Fruit fly (Drosophila melanogaster) whole organism, prepupa: Measurements from ENCODE around the gene Polr3C.

Source experiments
- Blimp-1 ChIP-seq: fragments of 200-800 bp; sonication (Bioruptor generic); optimal IDR thresholded peaks from 3 replicates; lab custom pipeline; 2017; ENCODE audit warnings: missing biosample characterization, missing genetic modification characterization, mild to moderate bottlenecking, moderate library complexity, missing genetic modification reagents
- CG10631 ChIP-seq: fragments of 200-800 bp; sonication (Bioruptor generic); optimal IDR thresholded peaks from 2 replicates; lab custom pipeline; 2016; ENCODE audit warnings: missing biosample characterization, missing genetic modification characterization
- CG11294 ChIP-seq: fragments of 200-800 bp; sonication (Bioruptor generic); IDR thresholded peaks from 2 replicates; pipeline ENCODE4 v1.3.6; 2022; ENCODE audit warnings: missing biosample characterization, missing genetic modification characterization
- CG3032 ChIP-seq: fragments of 200-800 bp; optimal IDR thresholded peaks from 2 replicates; lab custom pipeline; 2019; ENCODE audit warnings: missing biosample characterization, mild to moderate bottlenecking, missing genetic modification characterization, moderate library complexity
- CG34406 ChIP-seq: fragments of 200-800 bp; sonication (Bioruptor generic); optimal IDR thresholded peaks from 3 replicates; lab custom pipeline; 2016; ENCODE audit warnings: missing biosample characterization, missing genetic modification characterization
- CG4318 ChIP-seq: fragments of 200-800 bp; sonication (Bioruptor generic); optimal IDR thresholded peaks from 3 replicates; lab custom pipeline; 2017; ENCODE audit warnings: missing biosample characterization, mild to moderate bottlenecking, missing genetic modification characterization
- CG6792 ChIP-seq: fragments of 200-800 bp; sonication (Bioruptor generic); optimal IDR thresholded peaks from 3 replicates; lab custom pipeline; 2016; ENCODE audit warnings: missing biosample characterization, missing genetic modification characterization
- CG6808 ChIP-seq: fragments of 200-800 bp; sonication (Bioruptor generic); optimal IDR thresholded peaks from 3 replicates; lab custom pipeline; 2017; ENCODE audit warnings: missing biosample characterization, missing genetic modification characterization, mild to moderate bottlenecking, moderate library complexity, missing genetic modification reagents
- CG8319 ChIP-seq: fragments of 200-800 bp; sonication (Bioruptor generic); optimal IDR thresholded peaks from 3 replicates; lab custom pipeline; 2016; ENCODE audit warnings: missing biosample characterization, missing genetic modification characterization
- CG8632 ChIP-seq: fragments of 200-800 bp; sonication (Bioruptor generic); optimal IDR thresholded peaks from 3 replicates; lab custom pipeline; 2016; ENCODE audit warnings: missing biosample characterization, missing genetic modification characterization
- CG9139 ChIP-seq: fragments of 200-800 bp; sonication (Bioruptor generic); optimal IDR thresholded peaks from 3 replicates; lab custom pipeline; 2017; ENCODE audit warnings: missing biosample characterization, mild to moderate bottlenecking, missing genetic modification characterization
- Eip75B ChIP-seq: fragments of 200-800 bp; sonication (Bioruptor generic); optimal IDR thresholded peaks from 3 replicates; lab custom pipeline; 2016; ENCODE audit warnings: missing biosample characterization, missing genetic modification characterization
- Eip78C ChIP-seq: fragments of 200-800 bp; sonication (Bioruptor generic); peaks from one replicate; lab custom pipeline; 2016; ENCODE audit warnings: missing biosample characterization, missing genetic modification characterization
- Ets96B ChIP-seq: fragments of 200-800 bp; optimal IDR thresholded peaks from 2 replicates; lab custom pipeline; 2019; ENCODE audit warnings: missing biosample characterization, mild to moderate bottlenecking, missing genetic modification characterization, moderate library complexity
- Gug ChIP-seq: fragments of 200-800 bp; sonication (Bioruptor generic); IDR thresholded peaks from 2 replicates; pipeline ENCODE4 v1.3.6; 2022; ENCODE audit warnings: missing biosample characterization, missing genetic modification characterization
- Hr38 ChIP-seq: sonication (Bioruptor generic); optimal IDR thresholded peaks from 2 replicates; lab custom pipeline; 2016; ENCODE audit warnings: missing biosample characterization, missing genetic modification characterization
- Lpt ChIP-seq: fragments of 200-800 bp; sonication (Bioruptor generic); optimal IDR thresholded peaks from 3 replicates; lab custom pipeline; 2016; ENCODE audit warnings: missing biosample characterization, missing genetic modification characterization
- Met ChIP-seq: fragments of 200-800 bp; sonication (Bioruptor generic); optimal IDR thresholded peaks from 3 replicates; lab custom pipeline; 2016; ENCODE audit warnings: missing biosample characterization, missing genetic modification characterization
- Sox14 ChIP-seq: fragments of 200-800 bp; sonication (Bioruptor generic); optimal IDR thresholded peaks from 3 replicates; lab custom pipeline; 2016; ENCODE audit warnings: missing biosample characterization, missing genetic modification characterization
- cyc ChIP-seq: fragments of 200-800 bp; sonication (Bioruptor generic); optimal IDR thresholded peaks from 3 replicates; lab custom pipeline; 2016; ENCODE audit warnings: missing biosample characterization, missing genetic modification characterization
- dsx ChIP-seq: fragments of 200-800 bp; optimal IDR thresholded peaks from 3 replicates; lab custom pipeline; 2019; ENCODE audit warnings: missing biosample characterization, mild to moderate bottlenecking, missing genetic modification characterization, moderate library complexity; ENCODE audit not compliant: poor library complexity, severe bottlenecking
- eg ChIP-seq: fragments of 200-800 bp; sonication (Bioruptor generic); IDR thresholded peaks from 3 replicates; pipeline ENCODE4 v1.3.6; 2022; ENCODE audit warnings: missing biosample characterization, missing genetic modification characterization
- esn ChIP-seq: fragments of 200-800 bp; sonication (Bioruptor generic); optimal IDR thresholded peaks from 2 replicates; lab custom pipeline; 2016; ENCODE audit warnings: missing biosample characterization, mild to moderate bottlenecking, missing genetic modification characterization, moderate library complexity
- fd85E ChIP-seq: fragments of 200-800 bp; sonication (Bioruptor generic); optimal IDR thresholded peaks from 3 replicates; lab custom pipeline; 2016; ENCODE audit warnings: missing biosample characterization, missing genetic modification characterization
- lz ChIP-seq: fragments of 200-800 bp; sonication (Bioruptor generic); optimal IDR thresholded peaks from 3 replicates; lab custom pipeline; 2016; ENCODE audit warnings: missing biosample characterization, missing genetic modification characterization
- pdm3 ChIP-seq: fragments of 200-800 bp; sonication (Bioruptor generic); optimal IDR thresholded peaks from 3 replicates; lab custom pipeline; 2016; ENCODE audit warnings: missing biosample characterization, missing genetic modification characterization
- salr ChIP-seq, 2 experiments: fragments of 200-800 bp; sonication (Bioruptor generic); optimal IDR thresholded peaks; 3 replicates each; lab custom pipeline; 2016 to 2018; ENCODE audit warnings: missing biosample characterization in 2 of 2, missing genetic modification characterization in 2 of 2, mild to moderate bottlenecking in 1 of 2
- ss ChIP-seq, 2 experiments: fragments of 200-800 bp; sonication (Bioruptor generic); optimal IDR thresholded peaks; 2 replicates in 1 of 2; 3 replicates in 1 of 2; lab custom pipeline; 2017 to 2018; ENCODE audit warnings: mild to moderate bottlenecking in 2 of 2, missing biosample characterization in 2 of 2, missing genetic modification characterization in 2 of 2, moderate library complexity in 1 of 2
- topi ChIP-seq: fragments of 200-800 bp; sonication (Bioruptor generic); optimal IDR thresholded peaks from 3 replicates; lab custom pipeline; 2016; ENCODE audit warnings: missing biosample characterization, missing genetic modification characterization
- vri ChIP-seq: fragments of 200-800 bp; sonication (Bioruptor generic); optimal IDR thresholded peaks from 3 replicates; lab custom pipeline; 2016; ENCODE audit warnings: missing biosample characterization, mild to moderate bottlenecking, missing genetic modification characterization

Polr3C gene

DNA sequence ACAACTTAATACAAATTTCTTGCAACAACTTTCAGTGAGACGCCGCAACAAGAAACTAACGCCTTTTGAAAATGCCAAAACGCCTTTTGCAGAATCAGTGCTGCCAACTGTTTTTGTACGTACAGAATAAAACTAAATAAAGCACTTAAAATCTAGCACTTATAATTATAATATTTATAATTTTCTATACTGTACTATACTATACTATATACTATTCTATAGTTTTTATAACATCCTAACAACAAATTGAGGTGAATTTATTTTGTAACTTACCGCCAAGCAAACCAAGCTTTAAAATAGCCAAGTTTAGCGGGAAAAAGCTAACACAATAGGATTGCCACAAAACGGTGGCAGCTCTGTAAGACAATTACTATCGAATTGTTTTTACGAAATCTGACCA, 26.4 kb upstream of the Polr3C start, which contains the start of the genes Aos1 and Srlp:
Gene Aos1 (minus strand): TSS at position 59 of the 400 bp plus-strand sequence.
Gene Srlp (plus strand): TSS at position 335 of the 400 bp plus-strand sequence.
- TF ChIP-seq eg (GFP tag; lab: Robert Waterston, UW), result no peak
- TF ChIP-seq salr (GFP tag; optimal IDR thresholded peaks at IDR 0.05; lab: Kevin White, UChicago), result no peak
- TF ChIP-seq CG8319 (GFP tag; lab: Kevin White, UChicago), result peak; percentile 10
- TF ChIP-seq esn (GFP tag; lab: Kevin White, UChicago), result peak; percentile 43
- TF ChIP-seq Hr38 (GFP tag; lab: Kevin White, UChicago), result no peak
- peak; percentile 35 for TF ChIP-seq Ets96B (tag; lab: Kevin White, UChicago)
- peak; percentile 47 for TF ChIP-seq Eip78C
- TF ChIP-seq Lpt (GFP tag; lab: Kevin White, UChicago), result peak; percentile 14
- TF ChIP-seq Sox14, result peak; percentile 52
- peak; percentile 14 for TF ChIP-seq topi
- TF ChIP-seq CG4318 (GFP tag; lab: Kevin White, UChicago), result no peak
- TF ChIP-seq CG34406 (GFP tag; lab: Kevin White, UChicago), result no peak
- no peak for TF ChIP-seq Met (GFP tag; lab: Kevin White, UChicago)
- peak; percentile 45 for TF ChIP-seq dsx (GFP tag; lab: Kevin White, UChicago)
- TF ChIP-seq lz (GFP tag; lab: Kevin White, UChicago), result peak; percentile 2
- no peak for TF ChIP-seq CG9139 (GFP tag; lab: Kevin White, UChicago)
- peak; percentile 70 for TF ChIP-seq CG3032

DNA sequence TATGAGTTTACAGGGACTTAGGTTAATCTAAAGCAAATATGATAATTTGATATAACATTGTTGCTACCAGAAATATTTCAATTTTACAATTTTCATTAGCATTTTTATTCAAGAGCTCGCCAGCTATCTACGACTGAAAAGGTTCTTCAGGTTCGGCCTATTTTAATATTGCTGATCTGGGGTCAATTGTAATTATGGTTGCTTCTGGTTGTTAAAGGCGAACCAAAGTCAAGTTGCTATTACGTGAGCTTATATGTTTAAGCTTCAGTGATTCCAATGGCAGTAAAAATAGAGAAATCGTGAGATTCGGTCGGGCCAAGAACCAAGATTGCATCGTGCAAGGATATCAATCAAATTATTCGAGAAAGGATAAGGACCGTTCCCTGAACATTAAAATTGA, 24.3 kb upstream of the Polr3C start, which contains the start of gene Desat2:
Gene Desat2 (plus strand): TSS at position 301 of the 400 bp plus-strand sequence.
- TF ChIP-seq CG4318 (GFP tag; lab: Kevin White, UChicago), result no peak
- TF ChIP-seq CG8319 (GFP tag; lab: Kevin White, UChicago), result no peak
- TF ChIP-seq cyc (GFP tag; lab: Kevin White, UChicago), result no peak
- TF ChIP-seq Met (GFP tag; lab: Kevin White, UChicago), result no peak
- TF ChIP-seq, all 60 proteins: peak for 0

DNA sequence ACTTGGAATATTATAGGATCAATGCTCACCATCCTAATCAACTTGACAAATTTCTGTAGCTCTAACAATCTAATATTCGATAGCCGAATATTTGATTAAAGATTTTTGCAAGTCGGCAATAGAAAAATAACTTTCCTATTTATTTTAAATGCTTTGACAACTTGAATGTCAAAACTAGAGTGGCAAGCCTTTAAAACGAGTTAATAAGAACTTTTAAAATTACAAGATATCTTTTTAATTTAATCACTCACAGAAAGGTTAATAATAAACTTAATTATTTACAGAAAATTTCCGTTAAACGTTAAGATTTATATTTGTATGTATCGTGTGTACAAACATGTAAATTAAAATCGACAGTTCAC, 21.2 kb upstream of the Polr3C start, which contains the start of the genes CG17207 and CG46427:
Gene CG17207 (minus strand): TSS at position 101 of the 362 bp plus-strand sequence.
Gene CG46427 (minus strand): TSS at position 101 of the 362 bp plus-strand sequence.
- TF ChIP-seq vri (no peak), CG8319 (GFP tag; lab: Kevin White, UChicago) (no peak), CG10631 (GFP tag; lab: Kevin White, UChicago) (no peak), Ets96B (tag; lab: Kevin White, UChicago) (no peak), cyc (GFP tag; lab: Kevin White, UChicago) (no peak), CG9139 (GFP tag; lab: Kevin White, UChicago) (no peak), Lpt (GFP tag; lab: Kevin White, UChicago) (no peak), CG6808 (GFP tag; lab: Kevin White, UChicago) (no peak), ss (GFP tag; optimal IDR thresholded peaks at IDR 0.05; lab: Kevin White, UChicago) (no peak), CG8632 (no peak), CG11294 (GFP tag; lab: Robert Waterston, UW) (no peak), lz (GFP tag; lab: Kevin White, UChicago) (no peak), Gug (GFP tag; lab: Robert Waterston, UW) (no peak), CG6792 (no peak), pdm3 (no peak), Hr38 (GFP tag; lab: Kevin White, UChicago) (no peak), Blimp-1 (GFP tag; lab: Kevin White, UChicago) (no peak), Met (GFP tag; lab: Kevin White, UChicago) (no peak), Eip75B (GFP tag; lab: Kevin White, UChicago) (no peak), fd85E (GFP tag; lab: Kevin White, UChicago) (no peak)

DNA sequence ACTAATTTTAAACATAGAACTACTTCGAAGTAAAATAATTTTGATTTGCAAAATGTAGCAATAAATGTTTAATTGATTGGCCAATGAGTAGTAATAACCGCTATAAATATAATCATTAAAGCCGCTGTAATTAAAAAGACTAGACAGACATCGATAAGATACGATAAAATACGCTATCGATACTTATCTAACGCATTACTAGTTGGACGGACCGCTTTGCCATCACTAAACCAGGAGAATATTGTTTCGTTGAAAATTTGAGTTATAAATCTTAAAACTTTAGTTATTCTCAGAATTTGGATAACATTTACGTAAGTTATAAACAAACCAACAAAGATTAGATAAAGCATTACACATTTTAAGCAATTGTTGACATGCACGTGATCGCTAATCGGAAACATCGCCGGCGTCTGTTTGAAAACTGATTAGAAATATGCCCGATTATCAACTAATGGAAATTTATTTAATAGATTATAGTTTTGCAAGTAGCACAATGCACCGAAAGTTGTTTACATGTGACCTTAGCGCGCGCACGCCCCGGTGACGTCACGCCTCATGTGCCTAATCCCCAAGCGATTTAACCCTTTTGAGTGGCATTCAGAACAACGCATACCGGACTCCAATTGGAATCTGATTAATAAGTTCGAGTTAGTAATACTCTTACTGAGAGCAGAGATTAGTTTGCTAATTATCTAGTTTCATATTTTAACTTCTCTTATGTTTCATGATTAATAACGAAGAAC, 20.6 kb upstream of the Polr3C start, which contains the start of gene Desat1:
Gene Desat1 (plus strand): TSS at position 200 of the 743 bp plus-strand sequence.
- TF ChIP-seq Eip78C (peak; percentile 66), fd85E (GFP tag; lab: Kevin White, UChicago) (no peak), esn (GFP tag; lab: Kevin White, UChicago) (peak; percentile 43)
